3 worm cellular contexts compared by ENCODE assay signal in genomic region chrV:11042538-11042937, ce11.
TF ChIP-seq lines count a peak whose summit lies in the region.

Gene C45B11.2, plus strand, starts transcription at chrV:11042710.

TF ChIP-seq in whole organism, L2 larva, 48 proteins besides CTCF, POLR2A, EP300 and RAD21:
- TF ChIP-seq fos-1 (tag; optimal IDR thresholded peaks at IDR 0.05; lab: Kevin White, UChicago) (peak; percentile 37), sma-3 (GFP tag; optimal IDR thresholded peaks at IDR 0.05; lab: Kevin White, UChicago) (no peak), nhr-129 (tag; optimal IDR thresholded peaks at IDR 0.05; lab: Kevin White, UChicago) (peak; percentile 52)

TF ChIP-seq in whole organism, L4 larva, 104 proteins besides CTCF, POLR2A, EP300 and RAD21:
- TF ChIP-seq mxl-3 (GFP tag; optimal IDR thresholded peaks at IDR 0.05; lab: Kevin White, UChicago), result no peak
- peak; percentile 86 for TF ChIP-seq zip-2 (tag; optimal IDR thresholded peaks at IDR 0.05; lab: Kevin White, UChicago)
- no peak for TF ChIP-seq pqm-1 (tag; optimal IDR thresholded peaks at IDR 0.05; lab: Kevin White, UChicago)
- TF ChIP-seq nhr-25 (tag; optimal IDR thresholded peaks at IDR 0.05; lab: Kevin White, UChicago; ENCODE audit: borderline replicate concordance, insufficient read depth), result no peak
- TF ChIP-seq attf-4 (tag; optimal IDR thresholded peaks at IDR 0.05; lab: Kevin White, UChicago), result no peak
- no peak for TF ChIP-seq F10B5.3 (tag; optimal IDR thresholded peaks at IDR 0.05; lab: Kevin White, UChicago)
- TF ChIP-seq dmd-8 (GFP tag; IDR thresholded peaks at IDR 0.05; lab: Robert Waterston, UW), result no peak
- no peak for TF ChIP-seq daf-16 (GFP tag; optimal IDR thresholded peaks at IDR 0.05; lab: Kevin White, UChicago)
- peak; percentile 1 for TF ChIP-seq daf-16 (tag; optimal IDR thresholded peaks at IDR 0.05; lab: Kevin White, UChicago)
- TF ChIP-seq lin-13 (GFP tag; optimal IDR thresholded peaks at IDR 0.05; lab: Kevin White, UChicago), result no peak

TF ChIP-seq in whole organism, young adult, 124 proteins besides CTCF, POLR2A, EP300 and RAD21:
- TF ChIP-seq nhr-80 (tag; optimal IDR thresholded peaks at IDR 0.05; lab: Kevin White, UChicago) (peak; percentile 7), hlh-12 (tag; optimal IDR thresholded peaks at IDR 0.05; lab: Kevin White, UChicago) (no peak), cebp-1 (GFP tag; IDR thresholded peaks at IDR 0.05; lab: Robert Waterston, UW) (0 out of 2 replicates have a peak, but pooled peaks have one; percentile 35), cebp-1 (tag; optimal IDR thresholded peaks at IDR 0.05; lab: Kevin White, UChicago) (peak; percentile 83)
TF ChIP-seq in whole organism, young adult: peak in this region for 2.
